Fruit fly (Drosophila melanogaster): ENCODE results near the gene Toll-4.

Toll-4 gene

dm6 chr2L:9125418-9125928 lies 41.6 kb downstream of the Toll-4 start, which contains the start of gene CG32982 (continued):
- TF ChIP-seq spab (GFP tag; optimal IDR thresholded peaks at IDR 0.05) (peak; percentile 87), fd59A (GFP tag; optimal IDR thresholded peaks at IDR 0.05) (peak; percentile 85), CG3919 (GFP tag; optimal IDR thresholded peaks at IDR 0.05) (peak; percentile 87), Smox (GFP tag; optimal IDR thresholded peaks at IDR 0.05) (peak; percentile 89), CG6854 (GFP tag; optimal IDR thresholded peaks at IDR 0.05) (peak; percentile 66), CG34406 (GFP tag; optimal IDR thresholded peaks at IDR 0.05) (peak; percentile 84), pdm3 (GFP tag; optimal IDR thresholded peaks at IDR 0.05) (peak; percentile 91), vri (GFP tag; optimal IDR thresholded peaks at IDR 0.05) (peak; percentile 62)

dm6 chr2L:9127072-9127646 lies 43.3 kb downstream of the Toll-4 start:
- peak; percentile 49; the same call in 2 of the 3 replicates for TF ChIP-seq CG6163 (GFP tag; IDR thresholded peaks at IDR 0.05)
- peak; percentile 52 for TF ChIP-seq svp (GFP tag)
- peak; percentile 25 for TF ChIP-seq CG3919 (GFP tag; optimal IDR thresholded peaks at IDR 0.05)
- peak; percentile 2 for TF ChIP-seq CG10631 (GFP tag; optimal IDR thresholded peaks at IDR 0.05)
- peak; percentile 14 for TF ChIP-seq lz (GFP tag; optimal IDR thresholded peaks at IDR 0.05)
- TF ChIP-seq Eip78C (GFP tag), result peak; percentile 36
- no peak for TF ChIP-seq CG1621 (tag; optimal IDR thresholded peaks at IDR 0.05)
- TF ChIP-seq CG15336 (GFP tag; IDR thresholded peaks at IDR 0.05), result no peak
- TF ChIP-seq ss (GFP tag; optimal IDR thresholded peaks at IDR 0.05), result no peak
- peak; percentile 50 for TF ChIP-seq Eip75B (GFP tag; optimal IDR thresholded peaks at IDR 0.05)
- no peak for TF ChIP-seq CG4318 (GFP tag; optimal IDR thresholded peaks at IDR 0.05)
- TF ChIP-seq Hr38 (GFP tag; optimal IDR thresholded peaks at IDR 0.05), result no peak
- peak; percentile 29 for TF ChIP-seq Met (GFP tag; optimal IDR thresholded peaks at IDR 0.05)
- no peak for TF ChIP-seq Lpt (GFP tag; optimal IDR thresholded peaks at IDR 0.05)
- 0 out of 3 replicates have a peak, but pooled peaks have one; percentile 47 for TF ChIP-seq eg (GFP tag; IDR thresholded peaks at IDR 0.05)

dm6 chr2L:9130934-9131333 lies 47.0 kb downstream of the Toll-4 start:
- peak; percentile 8 for TF ChIP-seq fkh (GFP tag; optimal IDR thresholded peaks at IDR 0.05)
- no peak for TF ChIP-seq CG10631 (GFP tag; optimal IDR thresholded peaks at IDR 0.05)

dm6 chr2L:9133169-9133568 lies 49.3 kb downstream of the Toll-4 start:
- TF ChIP-seq Ets21C (GFP tag; optimal IDR thresholded peaks at IDR 0.05), result no peak
- peak; percentile 38 for TF ChIP-seq Gug (GFP tag; IDR thresholded peaks at IDR 0.05)
- TF ChIP-seq Hr4 (GFP tag; optimal IDR thresholded peaks at IDR 0.05), result peak; percentile 36
- TF ChIP-seq ss (GFP tag; optimal IDR thresholded peaks at IDR 0.05), result peak; percentile 57 to 62
- peak; percentile 38 for TF ChIP-seq CG6276 (GFP tag; optimal IDR thresholded peaks at IDR 0.05)
- TF ChIP-seq lz (GFP tag; optimal IDR thresholded peaks at IDR 0.05), result peak; percentile 33
- TF ChIP-seq Sox15 (GFP tag; optimal IDR thresholded peaks at IDR 0.05), result no peak
- TF ChIP-seq CG11762 (GFP tag; optimal IDR thresholded peaks at IDR 0.05; ENCODE audit: insufficient read depth), result peak; percentile 44
- peak; percentile 45 for TF ChIP-seq Smox (GFP tag; optimal IDR thresholded peaks at IDR 0.05)
- peak; percentile 82 for TF ChIP-seq CG15336 (GFP tag; IDR thresholded peaks at IDR 0.05)
- peak; percentile 73 for TF ChIP-seq CG3032 (tag; optimal IDR thresholded peaks at IDR 0.05)
- no peak for TF ChIP-seq CG11294 (GFP tag; IDR thresholded peaks at IDR 0.05)
- TF ChIP-seq Hr39 (GFP tag; optimal IDR thresholded peaks at IDR 0.05), result no peak
- peak; percentile 22 for TF ChIP-seq Lpt (GFP tag; optimal IDR thresholded peaks at IDR 0.05)
- TF ChIP-seq eg (GFP tag; IDR thresholded peaks at IDR 0.05), result peak; percentile 75
- TF ChIP-seq salr (GFP tag; optimal IDR thresholded peaks at IDR 0.05), result peak in 1 of 2 experiments; percentile 48
- TF ChIP-seq net (GFP tag; optimal IDR thresholded peaks at IDR 0.05), result peak; percentile 55
- TF ChIP-seq CG4318 (GFP tag; optimal IDR thresholded peaks at IDR 0.05), result peak; percentile 40
- peak; percentile 71 for TF ChIP-seq achi (GFP tag; optimal IDR thresholded peaks at IDR 0.05)
- TF ChIP-seq Sox102F (GFP tag; optimal IDR thresholded peaks at IDR 0.05), result peak; percentile 36
- TF ChIP-seq CG11902 (GFP tag; optimal IDR thresholded peaks at IDR 0.05), result no peak
- TF ChIP-seq CG7368 (GFP tag; optimal IDR thresholded peaks at IDR 0.05), result peak; percentile 49
- no peak for TF ChIP-seq CG31627 (GFP tag; optimal IDR thresholded peaks at IDR 0.05)
- peak; percentile 60 for TF ChIP-seq spab (GFP tag; optimal IDR thresholded peaks at IDR 0.05)
- peak; percentile 51 for TF ChIP-seq Met (GFP tag; optimal IDR thresholded peaks at IDR 0.05)
- TF ChIP-seq CG6792 (GFP tag; optimal IDR thresholded peaks at IDR 0.05), result peak; percentile 48
- no peak for TF ChIP-seq Blimp-1 (GFP tag; optimal IDR thresholded peaks at IDR 0.05)
- TF ChIP-seq cyc (GFP tag; optimal IDR thresholded peaks at IDR 0.05), result peak; percentile 13
- peak; percentile 55 for TF ChIP-seq CG6808 (GFP tag; optimal IDR thresholded peaks at IDR 0.05)
- peak; percentile 66 for TF ChIP-seq CG34406 (GFP tag; optimal IDR thresholded peaks at IDR 0.05)
- TF ChIP-seq Hr38 (GFP tag; optimal IDR thresholded peaks at IDR 0.05), result no peak
- peak; percentile 72 for TF ChIP-seq CG10631 (GFP tag; optimal IDR thresholded peaks at IDR 0.05)
- TF ChIP-seq CG3919 (GFP tag; optimal IDR thresholded peaks at IDR 0.05), result peak; percentile 71
- TF ChIP-seq Eip75B (GFP tag; optimal IDR thresholded peaks at IDR 0.05), result peak; percentile 18
